Fruit fly (Drosophila melanogaster) whole organism, embryonic: ENCODE measurements around the gene AspRS-m.
A peak's percentile ranks its signal among the peaks of the same experiment; 100 is the strongest.

Experiments used
- ATbp ChIP-seq: fragments of 200-800 bp; sonication (Bioruptor generic); optimal IDR thresholded peaks from 2 replicates; lab custom pipeline; 2017; ENCODE audit warnings: missing biosample characterization, mild to moderate bottlenecking, missing genetic modification characterization, missing genetic modification reagents
- CG10274 ChIP-seq: fragments of 200-800 bp; sonication (Bioruptor generic); optimal IDR thresholded peaks from 3 replicates; lab custom pipeline; 2017; ENCODE audit warnings: missing biosample characterization, mild to moderate bottlenecking, missing genetic modification characterization
- CG10654 ChIP-seq: fragments of 200-800 bp; sonication (Bioruptor generic); optimal IDR thresholded peaks from 2 replicates; lab custom pipeline; 2016; ENCODE audit warnings: missing biosample characterization, missing genetic modification characterization
- CG10979 ChIP-seq: fragments of 200-800 bp; sonication (Bioruptor generic); optimal IDR thresholded peaks from 2 replicates; lab custom pipeline; 2018; ENCODE audit warnings: missing biosample characterization, mild to moderate bottlenecking, missing genetic modification characterization, moderate library complexity
- CG13287 ChIP-seq: fragments of 200-800 bp; sonication (Bioruptor generic); IDR thresholded peaks from 2 replicates; pipeline ENCODE4 v1.3.6; 2022; ENCODE audit warnings: missing biosample characterization, missing genetic modification characterization; ENCODE audit not compliant: partially characterized antibody
- CG14014 ChIP-seq: fragments of 200-800 bp; sonication (Bioruptor generic); IDR thresholded peaks from 2 replicates; pipeline ENCODE4 v1.3.6; 2022; ENCODE audit warnings: missing biosample characterization, missing genetic modification characterization
- CG14965 ChIP-seq: fragments of 200-800 bp; sonication (Bioruptor generic); optimal IDR thresholded peaks from 2 replicates; lab custom pipeline; 2016; ENCODE audit warnings: missing biosample characterization, missing genetic modification characterization, borderline replicate concordance
- CG15269 ChIP-seq: fragments of 200-800 bp; sonication (Bioruptor generic); optimal IDR thresholded peaks from 2 replicates; lab custom pipeline; 2018; ENCODE audit warnings: missing biosample characterization, mild to moderate bottlenecking, missing genetic modification characterization, moderate library complexity
- CG1529 ChIP-seq: fragments of 200-800 bp; sonication (Bioruptor generic); optimal IDR thresholded peaks from 3 replicates; lab custom pipeline; 2018; ENCODE audit warnings: missing biosample characterization, missing genetic modification characterization
- CG1603 ChIP-seq: fragments of 200-800 bp; sonication (Bioruptor generic); optimal IDR thresholded peaks from 2 replicates; lab custom pipeline; 2019; ENCODE audit warnings: missing biosample characterization, mild to moderate bottlenecking, missing genetic modification characterization, moderate library complexity
- CG18011 ChIP-seq: fragments of 200-800 bp; sonication (Bioruptor generic); optimal IDR thresholded peaks from 2 replicates; lab custom pipeline; 2017; ENCODE audit warnings: missing biosample characterization, missing genetic modification characterization, mild to moderate bottlenecking, moderate library complexity, missing genotype
- CG18476 ChIP-seq: fragments of 200-800 bp; sonication (Bioruptor generic); optimal IDR thresholded peaks from 2 replicates; lab custom pipeline; 2016; ENCODE audit warnings: missing biosample characterization, mild to moderate bottlenecking, missing genetic modification characterization
- CG2120 ChIP-seq: fragments of 200-800 bp; sonication (Bioruptor generic); optimal IDR thresholded peaks from 3 replicates; lab custom pipeline; 2016; ENCODE audit warnings: missing biosample characterization, missing genetic modification characterization
- CG3163 ChIP-seq: fragments of 200-800 bp; sonication (Bioruptor generic); optimal IDR thresholded peaks from 3 replicates; lab custom pipeline; 2016; ENCODE audit warnings: missing biosample characterization, missing genetic modification characterization
- CG34422 ChIP-seq: fragments of 200-800 bp; sonication (Bioruptor generic); IDR thresholded peaks from 3 replicates; pipeline ENCODE4 v1.3.6; 2022; ENCODE audit warnings: missing biosample characterization, missing genetic modification characterization
- CG3847 ChIP-seq: fragments of 200-800 bp; sonication (Bioruptor generic); IDR thresholded peaks from 2 replicates; pipeline ENCODE4 v1.3.6; 2022; ENCODE audit warnings: missing biosample characterization, missing genetic modification characterization
- CG4424 ChIP-seq: fragments of 200-800 bp; sonication (Bioruptor generic); optimal IDR thresholded peaks from 3 replicates; lab custom pipeline; 2016; ENCODE audit warnings: missing biosample characterization, missing genetic modification characterization
- CG4820 ChIP-seq: fragments of 200-800 bp; sonication (Bioruptor generic); optimal IDR thresholded peaks from 3 replicates; lab custom pipeline; 2016; ENCODE audit warnings: missing biosample characterization, missing genetic modification characterization
- CG5180 ChIP-seq: fragments of 200-800 bp; sonication (Bioruptor generic); optimal IDR thresholded peaks from 3 replicates; lab custom pipeline; 2017; ENCODE audit warnings: missing biosample characterization, missing genetic modification characterization, mild to moderate bottlenecking, moderate library complexity, missing genetic modification reagents
- CG6683 ChIP-seq: fragments of 200-800 bp; sonication (Bioruptor generic); optimal IDR thresholded peaks from 2 replicates; lab custom pipeline; 2017; ENCODE audit warnings: missing biosample characterization, mild to moderate bottlenecking, missing genetic modification characterization, missing genetic modification reagents
- CG6791 ChIP-seq: fragments of 200-800 bp; sonication (Bioruptor generic); IDR thresholded peaks from 3 replicates; pipeline ENCODE4 v1.3.6; 2022; ENCODE audit warnings: missing biosample characterization, missing genetic modification characterization; ENCODE audit not compliant: partially characterized antibody
- CG7786 ChIP-seq: fragments of 200-800 bp; sonication (Bioruptor generic); optimal IDR thresholded peaks from 2 replicates; lab custom pipeline; 2016; ENCODE audit warnings: missing biosample characterization, missing genetic modification characterization
- CG9437 ChIP-seq: fragments of 200-800 bp; sonication (Bioruptor generic); optimal IDR thresholded peaks from 2 replicates; lab custom pipeline; 2018; ENCODE audit warnings: missing biosample characterization, mild to moderate bottlenecking, missing genetic modification characterization
- Dbx ChIP-seq: fragments of 200-800 bp; sonication (Bioruptor generic); IDR thresholded peaks from 3 replicates; pipeline ENCODE4 v1.3.6; 2022; ENCODE audit warnings: missing biosample characterization, missing genetic modification characterization
- E2f2 ChIP-seq: fragments of 200-800 bp; sonication (Bioruptor generic); IDR thresholded peaks from 2 replicates; pipeline ENCODE4 v1.3.6; 2022; ENCODE audit warnings: missing biosample characterization, missing genetic modification characterization
- Hey ChIP-seq: fragments of 200-800 bp; sonication (Bioruptor generic); optimal IDR thresholded peaks from 3 replicates; lab custom pipeline; 2018; ENCODE audit warnings: missing biosample characterization, mild to moderate bottlenecking, missing genetic modification characterization
- MESR4 ChIP-seq: fragments of 200-800 bp; sonication (Bioruptor generic); optimal IDR thresholded peaks from 2 replicates; lab custom pipeline; 2018; ENCODE audit warnings: missing biosample characterization, mild to moderate bottlenecking, missing genetic modification characterization, moderate library complexity
- Meics ChIP-seq: fragments of 200-800 bp; sonication (Bioruptor generic); optimal IDR thresholded peaks from 2 replicates; lab custom pipeline; 2017; ENCODE audit warnings: missing biosample characterization, mild to moderate bottlenecking, missing genetic modification characterization
- Opbp ChIP-seq: fragments of 200-800 bp; sonication (Bioruptor generic); IDR thresholded peaks from 3 replicates; pipeline ENCODE4 v1.3.6; 2022; ENCODE audit warnings: missing biosample characterization, missing genetic modification characterization; ENCODE audit not compliant: partially characterized antibody
- Pdp1 ChIP-seq, 2 experiments: fragments of 200-800 bp; sonication (Bioruptor generic); optimal IDR thresholded peaks; 3 replicates each; lab custom pipeline; 2016; ENCODE audit warnings: missing biosample characterization in 2 of 2, missing genetic modification characterization in 2 of 2, mild to moderate bottlenecking in 1 of 2, moderate library complexity in 1 of 2
- Ptx1 ChIP-seq: fragments of 200-800 bp; sonication (Bioruptor generic); IDR thresholded peaks from 2 replicates; pipeline ENCODE4 v1.3.6; 2022; ENCODE audit warnings: missing biosample characterization, missing genetic modification characterization
- Sry-δ ChIP-seq: fragments of 200-800 bp; sonication (Bioruptor generic); optimal IDR thresholded peaks from 2 replicates; lab custom pipeline; 2016; ENCODE audit warnings: missing biosample characterization, missing genetic modification characterization
- TFAM ChIP-seq: fragments of 200-800 bp; sonication (Bioruptor generic); optimal IDR thresholded peaks from 2 replicates; lab custom pipeline; 2017; ENCODE audit warnings: missing biosample characterization, missing genetic modification characterization, inconsistent platforms
- Trl ChIP-seq, 3 experiments: fragments of >200 bp in 2 of 3; fragments of 200-800 bp in 1 of 3; sonication (Bioruptor generic) in 1 of 3; optimal IDR thresholded peaks; 2 replicates in 1 of 3; 3 replicates in 2 of 3; lab custom pipeline; 2016 to 2017; ENCODE audit warnings: missing biosample characterization in 1 of 3, missing genetic modification characterization in 1 of 3
- cad ChIP-seq: fragments of >200 bp; optimal IDR thresholded peaks from 2 replicates; lab custom pipeline; 2017; ENCODE audit warnings: missing biosample characterization, missing genetic modification characterization
- croc ChIP-seq: fragments of 200-800 bp; sonication (Bioruptor generic); conservative IDR thresholded peaks from 3 replicates; pipeline ENCODE4 v1.3.6; 2022; ENCODE audit warnings: missing biosample characterization, missing genetic modification characterization
- crp ChIP-seq, 2 experiments: fragments of 200-800 bp; sonication (Bioruptor generic); optimal IDR thresholded peaks; 2 replicates in 1 of 2; 3 replicates in 1 of 2; lab custom pipeline; 2017; ENCODE audit warnings: missing biosample characterization in 2 of 2, missing genetic modification characterization in 2 of 2, mild to moderate bottlenecking in 1 of 2, moderate library complexity in 1 of 2
- h ChIP-seq: fragments of >200 bp; optimal IDR thresholded peaks from 2 replicates; lab custom pipeline; 2017
- hb ChIP-seq: fragments of 200-800 bp; sonication (Bioruptor generic); IDR thresholded peaks from 3 replicates; pipeline ENCODE4 v1.3.6; 2022; ENCODE audit warnings: missing biosample characterization, missing genetic modification characterization; ENCODE audit not compliant: partially characterized antibody
- hbn ChIP-seq: fragments of 200-800 bp; sonication (Bioruptor generic); IDR thresholded peaks from 2 replicates; pipeline ENCODE4 v1.3.6; 2022; ENCODE audit warnings: missing biosample characterization, missing genetic modification characterization; ENCODE audit not compliant: partially characterized antibody
- nmo ChIP-seq: fragments of 200-800 bp; sonication (Bioruptor generic); optimal IDR thresholded peaks from 2 replicates; lab custom pipeline; 2018; ENCODE audit warnings: missing biosample characterization, mild to moderate bottlenecking, missing genetic modification characterization, moderate library complexity
- pb ChIP-seq: fragments of 200-800 bp; sonication (Bioruptor generic); optimal IDR thresholded peaks from 3 replicates; lab custom pipeline; 2016; ENCODE audit warnings: missing biosample characterization, missing genetic modification characterization
- peb ChIP-seq: fragments of 200-800 bp; sonication (Bioruptor generic); IDR thresholded peaks from 2 replicates; pipeline ENCODE4 v1.3.6; 2022; ENCODE audit warnings: missing biosample characterization, missing genetic modification characterization
- row ChIP-seq: fragments of 200-800 bp; sonication (Bioruptor generic); IDR thresholded peaks from 3 replicates; pipeline ENCODE4 v1.3.6; 2022; ENCODE audit warnings: missing biosample characterization, missing genetic modification characterization
- schlank ChIP-seq: fragments of 200-800 bp; sonication (Bioruptor generic); optimal IDR thresholded peaks from 2 replicates; lab custom pipeline; 2018; ENCODE audit warnings: missing biosample characterization, mild to moderate bottlenecking, missing genetic modification characterization
- sens ChIP-seq: fragments of 200-800 bp; sonication (Bioruptor generic); peaks from one replicate; lab custom pipeline; 2016; ENCODE audit warnings: missing biosample characterization, missing genetic modification characterization
- sr ChIP-seq: fragments of 200-800 bp; sonication (Bioruptor generic); IDR thresholded peaks from 3 replicates; pipeline ENCODE4 v1.3.6; 2022; ENCODE audit warnings: missing biosample characterization, missing genetic modification characterization
- zen ChIP-seq: fragments of 200-800 bp; sonication (Bioruptor generic); optimal IDR thresholded peaks from 3 replicates; lab custom pipeline; 2018; ENCODE audit warnings: missing biosample characterization, mild to moderate bottlenecking, missing genetic modification characterization, moderate library complexity
- zen2 ChIP-seq: fragments of 200-800 bp; sonication (Bioruptor generic); IDR thresholded peaks from 3 replicates; pipeline ENCODE4 v1.3.6; 2022; ENCODE audit warnings: missing biosample characterization, missing genetic modification characterization; ENCODE audit not compliant: partially characterized antibody

Gene AspRS-m

dm6 chr2L:16879288-16879687, 52.4 kb downstream of the AspRS-m start, which contains the start of the genes CG32832, CG31743 and CG34313 (continued):
- TF ChIP-seq CG6683 (GFP tag; lab: Kevin White, UChicago) (no peak), CG1529 (no peak), MESR4 (GFP tag; lab: Kevin White, UChicago) (peak; percentile 38), h (lab: Kevin White, UChicago) (no peak), CG10979 (tag; lab: Kevin White, UChicago) (no peak), CG1603 (peak; percentile 55), Opbp (GFP tag; lab: Robert Waterston, UW) (peak; percentile 82), nmo (GFP tag; lab: Kevin White, UChicago) (peak; percentile 40), CG10274 (GFP tag; lab: Kevin White, UChicago) (no peak), Pdp1 (GFP tag; optimal IDR thresholded peaks at IDR 0.05; lab: Kevin White, UChicago) (peak in 1 of 2 experiments; percentile 30), zen (tag; lab: Kevin White, UChicago) (peak; percentile 9), CG6791 (GFP tag; lab: Robert Waterston, UW) (peak; percentile 74), Meics (GFP tag; lab: Kevin White, UChicago) (no peak), CG18476 (GFP tag; lab: Kevin White, UChicago) (no peak), CG7786 (GFP tag; lab: Kevin White, UChicago) (no peak), pb (GFP tag; lab: Kevin White, UChicago) (no peak), CG3847 (GFP tag; lab: Robert Waterston, UW) (peak; percentile 34; the same call in 1 of the 2 replicates), sens (peak; percentile 72), CG13287 (peak; percentile 90), sr (GFP tag; lab: Robert Waterston, UW) (no peak)

DNA sequence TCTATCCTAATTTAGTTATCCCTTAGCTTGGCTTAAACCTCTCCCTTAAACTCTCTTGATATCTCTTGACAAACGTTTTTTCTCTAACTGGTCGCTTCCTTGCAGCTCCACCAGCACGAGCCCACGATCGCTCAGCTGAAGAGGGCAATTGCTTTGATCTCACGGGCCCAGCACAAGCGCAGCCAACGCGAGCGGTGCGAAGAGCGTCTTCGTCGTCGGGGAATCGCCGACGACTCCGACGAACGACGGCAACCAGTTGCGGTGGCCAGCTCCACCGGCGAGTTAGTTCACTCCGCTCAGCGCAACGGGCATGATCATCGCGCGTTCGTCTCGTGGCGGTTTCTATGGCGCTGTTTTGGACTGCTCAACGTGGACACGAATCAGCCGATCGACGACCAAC, 54.1 kb downstream of the AspRS-m start:
- TF ChIP-seq CG14014 (GFP tag; lab: Robert Waterston, UW), result no peak; the same call in 1 of the 2 replicates
- TF ChIP-seq Trl (optimal IDR thresholded peaks at IDR 0.05; lab: Kevin White, UChicago), result peak; percentile 21 to 65
- TF ChIP-seq Trl (GFP tag; optimal IDR thresholded peaks at IDR 0.05; lab: Kevin White, UChicago), result peak; percentile 26
- no peak for TF ChIP-seq ATbp
- TF ChIP-seq Hey (tag; lab: Kevin White, UChicago), result no peak
- no peak for TF ChIP-seq CG18011 (GFP tag; lab: Kevin White, UChicago)
- no peak for TF ChIP-seq Ptx1
- TF ChIP-seq Dbx (GFP tag; lab: Robert Waterston, UW), result 0 out of 3 replicates have a peak, but pooled peaks have one; percentile 37
- peak; percentile 16; the same call in 1 of the 3 replicates for TF ChIP-seq CG34422 (GFP tag; lab: Robert Waterston, UW)
- no peak for TF ChIP-seq MESR4 (GFP tag; lab: Kevin White, UChicago)
- TF ChIP-seq TFAM, result no peak
- no peak for TF ChIP-seq CG10654 (GFP tag; lab: Kevin White, UChicago)
- TF ChIP-seq CG14965 (GFP tag; lab: Kevin White, UChicago), result no peak
- no peak for TF ChIP-seq hb (GFP tag; lab: Robert Waterston, UW)
- no peak for TF ChIP-seq CG4424
- no peak for TF ChIP-seq zen2 (GFP tag; lab: Robert Waterston, UW)
- no peak for TF ChIP-seq cad
- no peak for TF ChIP-seq croc
- TF ChIP-seq CG15269 (tag; lab: Kevin White, UChicago), result no peak
- TF ChIP-seq CG2120 (GFP tag; lab: Kevin White, UChicago), result peak; percentile 10
- TF ChIP-seq hbn, result peak; percentile 39; the same call in 1 of the 2 replicates
- TF ChIP-seq crp (GFP tag; optimal IDR thresholded peaks at IDR 0.05; lab: Kevin White, UChicago), result no peak
- TF ChIP-seq CG4820, result no peak
- TF ChIP-seq peb (GFP tag; lab: Robert Waterston, UW), result no peak
- TF ChIP-seq CG3163 (GFP tag; lab: Kevin White, UChicago), result peak; percentile 85
- no peak for TF ChIP-seq CG9437 (GFP tag; lab: Kevin White, UChicago)
- TF ChIP-seq row (GFP tag; lab: Robert Waterston, UW), result peak; percentile 15; the same call in 1 of the 3 replicates
- TF ChIP-seq Sry-δ, result no peak
- peak; percentile 4 for TF ChIP-seq CG5180
- TF ChIP-seq E2f2 (GFP tag; lab: Robert Waterston, UW), result no peak
- no peak for TF ChIP-seq schlank
